Comparison of ENCODE assay signal across 6 fruit fly cellular contexts in the genomic region with DNA sequence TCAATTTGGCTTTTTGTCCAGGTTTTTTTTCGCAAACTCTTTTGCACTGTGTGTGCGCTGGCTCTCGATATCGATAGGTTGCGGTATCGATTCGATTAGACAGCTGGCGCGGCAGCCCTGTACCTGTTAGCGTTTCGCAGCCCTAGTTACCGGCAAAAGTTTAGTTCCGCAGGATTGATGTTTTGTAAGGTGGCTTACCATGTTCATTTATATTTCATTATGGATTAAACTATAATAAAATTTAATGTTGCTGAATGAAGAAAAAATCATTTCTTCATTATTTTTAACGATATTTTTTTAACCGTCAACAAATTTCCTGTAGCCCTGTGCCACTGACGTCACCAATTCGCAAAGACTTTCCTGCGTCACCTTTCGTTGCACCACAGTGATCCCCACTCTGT.
TF ChIP-seq lines count a peak whose summit lies in the region.

A gene (minus strand): TSS at position 84 of the 401 bp plus-strand sequence.

- peak; percentile 71 for TF ChIP-seq CTCF in whole organism, embryonic (GFP tag; optimal IDR thresholded peaks at IDR 0.05; lab: Kevin White, UChicago)

TF ChIP-seq in Kc167, 6 proteins besides CTCF, POLR2A, EP300 and RAD21:
- TF ChIP-seq insv (optimal IDR thresholded peaks at IDR 0.05; lab: Kevin White, UChicago) (no peak), h (optimal IDR thresholded peaks at IDR 0.05; lab: Kevin White, UChicago) (peak; percentile 34)

TF ChIP-seq in whole organism, adult, 20 proteins besides CTCF, POLR2A, EP300 and RAD21 (continues in another document):
- TF ChIP-seq CG7101 (tag; optimal IDR thresholded peaks at IDR 0.05; lab: Kevin White, UChicago) (peak; percentile 97), CG1620 (GFP tag; optimal IDR thresholded peaks at IDR 0.05; lab: Kevin White, UChicago) (peak; percentile 97), CG33017 (tag; optimal IDR thresholded peaks at IDR 0.05; lab: Kevin White, UChicago) (peak; percentile 96), kay (GFP tag; lab: Kevin White, UChicago; ENCODE audit: borderline replicate concordance) (no peak), Crg-1 (GFP tag; optimal IDR thresholded peaks at IDR 0.05; lab: Kevin White, UChicago) (peak; percentile 96), cic (GFP tag; optimal IDR thresholded peaks at IDR 0.05; lab: Kevin White, UChicago) (peak; percentile 77), Hr96 (GFP tag; optimal IDR thresholded peaks at IDR 0.05; lab: Kevin White, UChicago) (peak; percentile 97), bab1 (GFP tag; optimal IDR thresholded peaks at IDR 0.05; lab: Kevin White, UChicago) (peak; percentile 96), pad (GFP tag; optimal IDR thresholded peaks at IDR 0.05; lab: Kevin White, UChicago) (peak; percentile 89), CG7045 (GFP tag; optimal IDR thresholded peaks at IDR 0.05; lab: Kevin White, UChicago) (peak; percentile 98), Clk (GFP tag; optimal IDR thresholded peaks at IDR 0.05; lab: Kevin White, UChicago) (peak; percentile 96), CG12768 (GFP tag; optimal IDR thresholded peaks at IDR 0.05; lab: Kevin White, UChicago) (peak; percentile 98), cnc (optimal IDR thresholded peaks at IDR 0.05; lab: Kevin White, UChicago) (no peak), toe (GFP tag; optimal IDR thresholded peaks at IDR 0.05; lab: Kevin White, UChicago) (peak; percentile 98), Mnt (GFP tag; optimal IDR thresholded peaks at IDR 0.05; lab: Kevin White, UChicago) (peak; percentile 93), tj (GFP tag; optimal IDR thresholded peaks at IDR 0.05; lab: Kevin White, UChicago) (peak; percentile 87)

TF ChIP-seq in whole organism, embryonic, 481 proteins besides CTCF, POLR2A, EP300 and RAD21 (continues in another document):
- TF ChIP-seq H2.0 (GFP tag; IDR thresholded peaks at IDR 0.05; lab: Robert Waterston, UW) (peak; percentile 98), CG1024 (GFP tag; IDR thresholded peaks at IDR 0.05; lab: Robert Waterston, UW) (peak; percentile 96), Meics (GFP tag; optimal IDR thresholded peaks at IDR 0.05; lab: Kevin White, UChicago) (peak; percentile 98), CG8478 (optimal IDR thresholded peaks at IDR 0.05; lab: Kevin White, UChicago) (no peak), ap (GFP tag; IDR thresholded peaks at IDR 0.05; lab: Robert Waterston, UW) (peak; percentile 99), TFAM (GFP tag; optimal IDR thresholded peaks at IDR 0.05; lab: Kevin White, UChicago) (peak; percentile 91), bab2 (GFP tag; optimal IDR thresholded peaks at IDR 0.05; lab: Kevin White, UChicago) (peak; percentile 98), Fer1 (GFP tag; optimal IDR thresholded peaks at IDR 0.05; lab: Kevin White, UChicago) (peak; percentile 98), danr (GFP tag; IDR thresholded peaks at IDR 0.05; lab: Robert Waterston, UW) (peak; percentile 98), Bgb (GFP tag; IDR thresholded peaks at IDR 0.05; lab: Robert Waterston, UW; ENCODE audit: partially characterized antibody) (peak; percentile 56), CG3407 (GFP tag; optimal IDR thresholded peaks at IDR 0.05; lab: Kevin White, UChicago) (peak; percentile 96), knrl (GFP tag; IDR thresholded peaks at IDR 0.05; lab: Robert Waterston, UW; ENCODE audit: partially characterized antibody) (peak; percentile 77), rib (GFP tag; IDR thresholded peaks at IDR 0.05; lab: Robert Waterston, UW) (peak; percentile 97), dati (GFP tag; IDR thresholded peaks at IDR 0.05; lab: Robert Waterston, UW) (peak; percentile 97), fd3F (GFP tag; optimal IDR thresholded peaks at IDR 0.05; lab: Kevin White, UChicago) (peak; percentile 97), CG17829 (tag; optimal IDR thresholded peaks at IDR 0.05; lab: Kevin White, UChicago) (peak; percentile 99), CrebB (tag; optimal IDR thresholded peaks at IDR 0.05; lab: Kevin White, UChicago) (peak; percentile 96)

TF ChIP-seq in whole organism, prepupa, 60 proteins besides CTCF, POLR2A, EP300 and RAD21 (continues in another document):
- TF ChIP-seq Eip75B (GFP tag; optimal IDR thresholded peaks at IDR 0.05; lab: Kevin White, UChicago) (peak; percentile 98), Gug (GFP tag; IDR thresholded peaks at IDR 0.05; lab: Robert Waterston, UW) (peak; percentile 99), CG31627 (GFP tag; optimal IDR thresholded peaks at IDR 0.05; lab: Kevin White, UChicago) (peak; percentile 99), CG34406 (GFP tag; optimal IDR thresholded peaks at IDR 0.05; lab: Kevin White, UChicago) (peak; percentile 97), net (GFP tag; optimal IDR thresholded peaks at IDR 0.05; lab: Kevin White, UChicago) (peak; percentile 96), vri (GFP tag; optimal IDR thresholded peaks at IDR 0.05; lab: Kevin White, UChicago) (peak; percentile 94), CG3919 (GFP tag; optimal IDR thresholded peaks at IDR 0.05; lab: Kevin White, UChicago) (peak; percentile 98), lz (GFP tag; optimal IDR thresholded peaks at IDR 0.05; lab: Kevin White, UChicago) (peak; percentile 99), eg (GFP tag; IDR thresholded peaks at IDR 0.05; lab: Robert Waterston, UW) (peak; percentile 99), Lpt (GFP tag; optimal IDR thresholded peaks at IDR 0.05; lab: Kevin White, UChicago) (peak; percentile 97), salr (GFP tag; optimal IDR thresholded peaks at IDR 0.05; lab: Kevin White, UChicago) (peak; percentile 94 to 96), CG8119 (GFP tag; IDR thresholded peaks at IDR 0.05; lab: Robert Waterston, UW) (peak; percentile 96), CG7368 (GFP tag; optimal IDR thresholded peaks at IDR 0.05; lab: Kevin White, UChicago) (peak; percentile 95), Smox (GFP tag; optimal IDR thresholded peaks at IDR 0.05; lab: Kevin White, UChicago) (peak; percentile 98), dsx (GFP tag; optimal IDR thresholded peaks at IDR 0.05; lab: Kevin White, UChicago; ENCODE audit: poor library complexity, severe bottlenecking) (peak; percentile 96), CG15336 (GFP tag; IDR thresholded peaks at IDR 0.05; lab: Robert Waterston, UW) (peak; percentile 97), acj6 (GFP tag; optimal IDR thresholded peaks at IDR 0.05; lab: Kevin White, UChicago) (peak; percentile 99)

TF ChIP-seq in whole organism, pupa, 21 proteins besides CTCF, POLR2A, EP300 and RAD21 (continues in another document):
- TF ChIP-seq CG17806 (tag; optimal IDR thresholded peaks at IDR 0.05; lab: Kevin White, UChicago), result peak; percentile 98
- no peak for TF ChIP-seq CG13204 (GFP tag; optimal IDR thresholded peaks at IDR 0.05; lab: Kevin White, UChicago)
- peak; percentile 97 for TF ChIP-seq Pif1A (GFP tag; optimal IDR thresholded peaks at IDR 0.05; lab: Kevin White, UChicago)
- peak; percentile 99 for TF ChIP-seq fd96Ca (GFP tag; IDR thresholded peaks at IDR 0.05; lab: Robert Waterston, UW)
- TF ChIP-seq Ets98B (GFP tag; IDR thresholded peaks at IDR 0.05; lab: Robert Waterston, UW), result peak; percentile 98
- peak; percentile 98 for TF ChIP-seq CG32121 (GFP tag; IDR thresholded peaks at IDR 0.05; lab: Robert Waterston, UW)
- peak; percentile 98 for TF ChIP-seq Snoo (tag; optimal IDR thresholded peaks at IDR 0.05; lab: Kevin White, UChicago)
- TF ChIP-seq rn (GFP tag; IDR thresholded peaks at IDR 0.05; lab: Robert Waterston, UW), result peak; percentile 98
- peak; percentile 98 for TF ChIP-seq CG15710 (tag; optimal IDR thresholded peaks at IDR 0.05; lab: Kevin White, UChicago)
- TF ChIP-seq EcR (GFP tag; optimal IDR thresholded peaks at IDR 0.05; lab: Kevin White, UChicago), result peak; percentile 51
- TF ChIP-seq CG9948 (tag; optimal IDR thresholded peaks at IDR 0.05; lab: Kevin White, UChicago), result peak; percentile 98
- peak; percentile 92 for TF ChIP-seq gl (tag; optimal IDR thresholded peaks at IDR 0.05; lab: Kevin White, UChicago)
- TF ChIP-seq CG10348 (GFP tag; IDR thresholded peaks at IDR 0.05; lab: Robert Waterston, UW), result peak; percentile 96
- peak; percentile 98 for TF ChIP-seq CG8159 (tag; optimal IDR thresholded peaks at IDR 0.05; lab: Kevin White, UChicago)
- TF ChIP-seq CG12605 (GFP tag; IDR thresholded peaks at IDR 0.05; lab: Robert Waterston, UW), result peak; percentile 96
- peak; percentile 96 for TF ChIP-seq Pif1B (GFP tag; optimal IDR thresholded peaks at IDR 0.05; lab: Kevin White, UChicago)
- TF ChIP-seq CG34367 (tag; optimal IDR thresholded peaks at IDR 0.05; lab: Kevin White, UChicago), result peak; percentile 98
- no peak for TF ChIP-seq D1 (tag; optimal IDR thresholded peaks at IDR 0.05; lab: Kevin White, UChicago)
- TF ChIP-seq CG14655 (GFP tag; optimal IDR thresholded peaks at IDR 0.05; lab: Kevin White, UChicago), result peak; percentile 98
- TF ChIP-seq CG8301 (tag; optimal IDR thresholded peaks at IDR 0.05; lab: Kevin White, UChicago), result peak; percentile 97

TF ChIP-seq in whole organism, wandering third instar larva, 38 proteins besides CTCF, POLR2A, EP300 and RAD21 (continues in another document):
- TF ChIP-seq dsf (GFP tag; optimal IDR thresholded peaks at IDR 0.05; lab: Kevin White, UChicago; ENCODE audit: borderline replicate concordance), result peak; percentile 94
- TF ChIP-seq sv (GFP tag; optimal IDR thresholded peaks at IDR 0.05; lab: Kevin White, UChicago), result peak; percentile 98
- peak; percentile 97 for TF ChIP-seq CG9705 (GFP tag; optimal IDR thresholded peaks at IDR 0.05; lab: Kevin White, UChicago)
- TF ChIP-seq rgr (GFP tag; optimal IDR thresholded peaks at IDR 0.05; lab: Kevin White, UChicago), result peak; percentile 98
- TF ChIP-seq psq (GFP tag; optimal IDR thresholded peaks at IDR 0.05; lab: Kevin White, UChicago), result peak; percentile 95
- no peak for TF ChIP-seq tai (GFP tag; optimal IDR thresholded peaks at IDR 0.05; lab: Kevin White, UChicago)
- TF ChIP-seq ey (GFP tag; optimal IDR thresholded peaks at IDR 0.05; lab: Kevin White, UChicago), result peak; percentile 97
- TF ChIP-seq jim (GFP tag; optimal IDR thresholded peaks at IDR 0.05; lab: Kevin White, UChicago), result peak; percentile 87
- TF ChIP-seq Sp1 (GFP tag; optimal IDR thresholded peaks at IDR 0.05; lab: Kevin White, UChicago), result peak; percentile 97
- peak; percentile 98 for TF ChIP-seq dmrt93B (GFP tag; optimal IDR thresholded peaks at IDR 0.05; lab: Kevin White, UChicago)
- peak; percentile 97 for TF ChIP-seq Hnf4 (GFP tag; optimal IDR thresholded peaks at IDR 0.05; lab: Kevin White, UChicago)
- TF ChIP-seq OdsH (GFP tag; optimal IDR thresholded peaks at IDR 0.05; lab: Kevin White, UChicago), result peak; percentile 97
- peak; percentile 98 for TF ChIP-seq HLH106 (tag; optimal IDR thresholded peaks at IDR 0.05; lab: Kevin White, UChicago)
- TF ChIP-seq usp (GFP tag; optimal IDR thresholded peaks at IDR 0.05; lab: Kevin White, UChicago), result no peak
- peak; percentile 93 for TF ChIP-seq sage (GFP tag; optimal IDR thresholded peaks at IDR 0.05; lab: Kevin White, UChicago)
- TF ChIP-seq woc (GFP tag; optimal IDR thresholded peaks at IDR 0.05; lab: Kevin White, UChicago), result peak; percentile 97
- TF ChIP-seq Rel (GFP tag; optimal IDR thresholded peaks at IDR 0.05; lab: Kevin White, UChicago), result peak; percentile 79
- peak; percentile 88 for TF ChIP-seq Rel (tag; optimal IDR thresholded peaks at IDR 0.05; lab: Kevin White, UChicago)
- TF ChIP-seq Abd-B (GFP tag; optimal IDR thresholded peaks at IDR 0.05; lab: Kevin White, UChicago), result no peak
- peak; percentile 97 for TF ChIP-seq br (GFP tag; optimal IDR thresholded peaks at IDR 0.05; lab: Kevin White, UChicago)
- no peak for TF ChIP-seq Myc (optimal IDR thresholded peaks at IDR 0.05; lab: Kevin White, UChicago)
- TF ChIP-seq h (GFP tag; optimal IDR thresholded peaks at IDR 0.05; lab: Kevin White, UChicago), result peak; percentile 98
